Worm (Caenorhabditis elegans): ENCODE measurements around the gene eif-2Balpha.

The eif-2Balpha gene

DNA sequence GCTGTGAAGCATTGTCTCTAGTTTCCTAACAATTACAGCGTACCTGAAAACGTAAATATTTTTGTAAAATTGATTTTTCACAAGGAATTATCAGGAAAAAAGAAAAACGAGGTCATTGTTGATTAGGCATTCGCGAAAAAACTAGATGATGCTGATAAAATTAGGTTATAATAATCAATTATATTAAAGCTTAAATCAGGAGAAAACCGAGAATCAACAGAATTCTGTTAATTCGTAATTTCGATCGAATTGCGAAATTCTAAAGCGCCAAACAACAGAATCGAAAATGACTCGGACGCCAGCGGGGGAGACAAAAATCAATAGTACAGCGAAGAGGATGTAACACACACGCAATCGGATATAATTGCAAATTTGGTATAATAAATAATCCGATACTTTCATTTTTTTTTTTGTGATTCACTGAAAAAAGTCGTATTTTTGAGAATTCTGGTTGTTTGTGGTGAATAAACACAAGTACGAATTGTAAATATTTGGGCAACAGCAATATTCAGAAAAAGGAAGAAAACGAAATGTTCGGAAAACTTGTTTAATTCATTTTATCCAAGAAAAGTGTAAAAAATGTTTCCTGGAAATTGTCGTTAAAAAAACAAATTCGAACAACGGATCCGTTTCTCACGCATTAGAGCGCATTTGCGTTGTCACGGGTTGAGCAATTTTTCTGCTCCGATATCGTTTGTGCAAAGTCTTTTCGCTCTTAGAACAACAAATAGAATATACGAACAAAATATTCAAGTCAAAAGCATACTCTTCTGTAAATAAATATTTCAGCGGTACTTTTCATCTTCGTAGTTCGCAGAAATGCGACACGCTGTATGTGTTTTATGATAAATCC lies 37.3 kb downstream of the eif-2Balpha start, which contains the start of gene ced-7 (continued):
- TF ChIP-seq unc-62 (GFP tag; optimal IDR thresholded peaks at IDR 0.05) (no peak), fos-1 (tag; optimal IDR thresholded peaks at IDR 0.05) (no peak), nhr-12 (tag; optimal IDR thresholded peaks at IDR 0.05) (no peak)

- TF ChIP-seq fos-1 (tag; optimal IDR thresholded peaks at IDR 0.05) (peak; percentile 5), ceh-16 (tag; optimal IDR thresholded peaks at IDR 0.05) (no peak), R02D3.7 (tag; optimal IDR thresholded peaks at IDR 0.05) (no peak), nhr-25 (tag; optimal IDR thresholded peaks at IDR 0.05) (no peak), ztf-1 (GFP tag; conservative IDR thresholded peaks at IDR 0.05) (no peak)
These were observed 39.3 kb downstream of the eif-2Balpha start, which contains the start of gene C48B4.3 for ce11 chrIII:9582240-9582639. Gene C48B4.3, minus strand, starts transcription at chrIII:9582388.

- TF ChIP-seq lin-11 (tag; optimal IDR thresholded peaks at IDR 0.05) (no peak), C34F6.9 (tag; optimal IDR thresholded peaks at IDR 0.05) (peak; percentile 42), blmp-1 (tag; optimal IDR thresholded peaks at IDR 0.05; ENCODE audit: insufficient read depth) (no peak), skn-1 (tag; optimal IDR thresholded peaks at IDR 0.05) (no peak), nhr-77 (tag; optimal IDR thresholded peaks at IDR 0.05) (no peak)
These were observed 40.3 kb downstream of the eif-2Balpha start for ce11 chrIII:9583224-9583623.

DNA sequence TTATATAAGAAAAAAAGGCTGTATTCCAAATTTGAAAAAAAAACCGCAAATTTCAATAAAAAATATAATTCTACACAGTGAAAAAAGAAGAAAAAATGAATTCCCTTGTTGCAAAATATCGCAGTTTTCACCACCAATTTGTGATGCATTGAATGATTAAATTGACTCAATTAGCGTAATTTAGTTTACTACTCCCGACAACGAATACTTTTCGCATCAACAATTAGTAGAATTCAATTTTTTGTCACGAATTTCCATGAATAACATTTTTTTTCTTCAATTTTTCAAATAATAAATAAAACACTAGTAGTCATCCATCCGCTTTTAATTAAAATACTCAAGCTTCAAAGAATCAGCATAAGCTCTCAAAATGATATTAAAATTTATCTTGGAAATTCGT lies 42.4 kb downstream of the eif-2Balpha start:
- peak; percentile 7 for TF ChIP-seq sem-4 (tag; optimal IDR thresholded peaks at IDR 0.05)
- TF ChIP-seq ztf-4 (tag; optimal IDR thresholded peaks at IDR 0.05): no peak
- TF ChIP-seq lsy-2 (tag; optimal IDR thresholded peaks at IDR 0.05): peak; percentile 8 to 40
- no peak for TF ChIP-seq gmeb-1 (tag; optimal IDR thresholded peaks at IDR 0.05)
- TF ChIP-seq sma-9 (GFP tag; optimal IDR thresholded peaks at IDR 0.05): peak; percentile 28
- no peak for TF ChIP-seq sma-9 (tag; optimal IDR thresholded peaks at IDR 0.05)
- no peak for TF ChIP-seq elt-1 (tag; optimal IDR thresholded peaks at IDR 0.05)

ce11 chrIII:9590212-9590611 lies 47.3 kb downstream of the eif-2Balpha start:
- TF ChIP-seq sma-9 (GFP tag; optimal IDR thresholded peaks at IDR 0.05) (peak; percentile 82), sma-9 (tag; optimal IDR thresholded peaks at IDR 0.05) (no peak), crh-2 (tag; optimal IDR thresholded peaks at IDR 0.05) (peak; percentile 44), peb-1 (tag; optimal IDR thresholded peaks at IDR 0.05) (no peak), fos-1 (tag; optimal IDR thresholded peaks at IDR 0.05) (peak; percentile 84)

ce11 chrIII:9592118-9592517 lies 49.2 kb downstream of the eif-2Balpha start, which contains the start of gene acox-1.5:
Gene acox-1.5, minus strand, starts transcription at chrIII:9592192.
- peak; percentile 31 for TF ChIP-seq sma-9 (GFP tag; optimal IDR thresholded peaks at IDR 0.05)
- no peak for TF ChIP-seq sma-9 (tag; optimal IDR thresholded peaks at IDR 0.05)
- no peak for TF ChIP-seq dmd-4 (tag; optimal IDR thresholded peaks at IDR 0.05)
- TF ChIP-seq fos-1 (tag; optimal IDR thresholded peaks at IDR 0.05): peak; percentile 83

All from whole organism, L2 larva.